Worm (Caenorhabditis elegans) whole organism, L4 larva: ENCODE measurements around the gene ZK1236.1.

Experiments
- F26F4.8 ChIP-seq: fragments of 200-800 bp; sonication (Bioruptor generic); conservative IDR thresholded peaks from 2 replicates; pipeline ENCODE4 v1.3.6; 2022; ENCODE audit warnings: missing genetic modification characterization, missing compliant biosample characterization
- F37D6.2 ChIP-seq: sonication (generic microtip); optimal IDR thresholded peaks from 2 replicates; lab custom pipeline; 2016; ENCODE audit warnings: mild to moderate bottlenecking, missing genetic modification characterization, missing compliant biosample characterization
- T20F7.1 ChIP-seq: fragments of 200-800 bp; sonication (Bioruptor generic); optimal IDR thresholded peaks from 2 replicates; lab custom pipeline; 2018; ENCODE audit warnings: mild to moderate bottlenecking, missing genetic modification characterization, missing compliant biosample characterization
- Y105C5A.15 ChIP-seq: fragments of 200-800 bp; sonication (Bioruptor generic); IDR thresholded peaks from 2 replicates; pipeline ENCODE4 v1.3.6; 2022; ENCODE audit warnings: missing genetic modification characterization, missing compliant biosample characterization
- Y48G9A.11 ChIP-seq: fragments of 200-800 bp; sonication (Bioruptor generic); IDR thresholded peaks from 2 replicates; pipeline ENCODE4 v1.3.6; 2022; ENCODE audit warnings: missing genetic modification reagents, missing genetic modification characterization, missing compliant biosample characterization
- ZK546.5 ChIP-seq, 2 experiments: sonication (generic microtip); optimal IDR thresholded peaks; 2 replicates each; lab custom pipeline; 2017; ENCODE audit warnings: missing biosample characterization in 2 of 2, missing genetic modification characterization in 2 of 2
- aha-1 ChIP-seq: fragments of 150-350 bp; peaks from one replicate; lab custom pipeline; 2014; ENCODE audit warnings: missing biosample characterization, missing genetic modification characterization
- ama-1 ChIP-seq: fragments of 150-350 bp; optimal IDR thresholded peaks from 2 replicates; lab custom pipeline; 2014; ENCODE audit warnings: inconsistent platforms, mixed read lengths
- attf-4 ChIP-seq: sonication (generic microtip); optimal IDR thresholded peaks from 3 replicates; lab custom pipeline; 2017; ENCODE audit warnings: missing biosample characterization, missing genetic modification characterization
- ceh-28 ChIP-seq: fragments of 150-350 bp; optimal IDR thresholded peaks from 2 replicates; lab custom pipeline; 2014; ENCODE audit warnings: missing biosample characterization, missing genetic modification reagents, missing genetic modification characterization
- ceh-44 ChIP-seq: fragments of 200-800 bp; sonication (Bioruptor generic); IDR thresholded peaks from 2 replicates; pipeline ENCODE4 v1.3.6; 2022; ENCODE audit warnings: missing genetic modification reagents, missing genetic modification characterization, missing compliant biosample characterization
- ceh-82 ChIP-seq: sonication (generic microtip); optimal IDR thresholded peaks from 2 replicates; lab custom pipeline; 2017; ENCODE audit warnings: missing biosample characterization, missing genetic modification characterization
- ces-1 ChIP-seq: fragments of 150-350 bp; sonication (generic microtip); optimal IDR thresholded peaks from 4 replicates; lab custom pipeline; 2014; ENCODE audit warnings: missing biosample characterization, missing genetic modification reagents, missing genetic modification characterization
- cey-2 ChIP-seq: sonication (generic microtip); optimal IDR thresholded peaks from 3 replicates; lab custom pipeline; 2017; ENCODE audit warnings: missing genetic modification characterization, mild to moderate bottlenecking, missing compliant biosample characterization, antibody characterized with exemption, borderline replicate concordance; ENCODE audit not compliant: insufficient read depth
- daf-19 ChIP-seq: fragments of 200-800 bp; sonication (Bioruptor generic); conservative IDR thresholded peaks from 2 replicates; pipeline ENCODE4 v1.3.6; 2022; ENCODE audit warnings: missing genetic modification characterization, missing compliant biosample characterization
- daf-8 ChIP-seq: fragments of 200-800 bp; sonication (Bioruptor generic); IDR thresholded peaks from 2 replicates; pipeline ENCODE4 v1.3.6; 2022; ENCODE audit warnings: missing genetic modification characterization, missing compliant biosample characterization
- dmd-6 ChIP-seq: fragments of 200-800 bp; sonication (Bioruptor generic); IDR thresholded peaks from 2 replicates; pipeline ENCODE4 v1.3.6; 2022; ENCODE audit warnings: missing genetic modification reagents, missing genetic modification characterization, missing compliant biosample characterization
- duxl-1 ChIP-seq: sonication (generic microtip); optimal IDR thresholded peaks from 2 replicates; lab custom pipeline; 2016; ENCODE audit warnings: mild to moderate bottlenecking, missing genetic modification characterization, moderate library complexity, missing compliant biosample characterization; ENCODE audit not compliant: poor library complexity
- egl-27 ChIP-seq: sonication (generic microtip); optimal IDR thresholded peaks from 3 replicates; lab custom pipeline; 2017; ENCODE audit warnings: missing biosample characterization, missing genetic modification reagents, missing genetic modification characterization
- fos-1 ChIP-seq: fragments of 150-350 bp; optimal IDR thresholded peaks from 2 replicates; lab custom pipeline; 2014; ENCODE audit warnings: missing biosample characterization, missing genetic modification characterization
- hlh-11 ChIP-seq: fragments of 200-800 bp; sonication (Bioruptor generic); optimal IDR thresholded peaks from 2 replicates; lab custom pipeline; 2018; ENCODE audit warnings: mild to moderate bottlenecking, missing genetic modification characterization, missing compliant biosample characterization
- hlh-30 ChIP-seq: sonication (generic microtip); optimal IDR thresholded peaks from 2 replicates; lab custom pipeline; 2017; ENCODE audit warnings: antibody characterized with exemption, mild to moderate bottlenecking, missing genetic modification characterization, missing compliant biosample characterization; ENCODE audit not compliant: insufficient read depth
- lim-7 ChIP-seq: fragments of 200-800 bp; sonication (Bioruptor generic); IDR thresholded peaks from 2 replicates; pipeline ENCODE4 v1.3.6; 2022; ENCODE audit warnings: missing genetic modification characterization, missing compliant biosample characterization
- lin-1 ChIP-seq: fragments of 200-800 bp; sonication (Bioruptor generic); IDR thresholded peaks from 2 replicates; pipeline ENCODE4 v1.3.6; 2022; ENCODE audit warnings: missing genetic modification reagents, missing genetic modification characterization, missing compliant biosample characterization
- lin-15B ChIP-seq: fragments of 150-350 bp; sonication (generic microtip); optimal IDR thresholded peaks from 3 replicates; lab custom pipeline; 2014; ENCODE audit warnings: missing biosample characterization, missing genetic modification characterization
- lin-38 ChIP-seq: fragments of 200-800 bp; sonication (Bioruptor generic); IDR thresholded peaks from 2 replicates; pipeline ENCODE4 v1.3.6; 2022; ENCODE audit warnings: missing genetic modification reagents, missing genetic modification characterization, missing compliant biosample characterization
- lin-39 ChIP-seq: fragments of 150-350 bp; optimal IDR thresholded peaks from 2 replicates; lab custom pipeline; 2014; ENCODE audit warnings: missing biosample characterization, missing genetic modification reagents, missing genetic modification characterization
- lir-3 ChIP-seq: sonication (generic microtip); optimal IDR thresholded peaks from 2 replicates; lab custom pipeline; 2016; ENCODE audit warnings: mild to moderate bottlenecking, missing genetic modification characterization, missing compliant biosample characterization
- lsy-2 ChIP-seq, 2 experiments: fragments of 150-350 bp in 1 of 2; sonication (generic microtip) in 1 of 2; optimal IDR thresholded peaks; 2 replicates each; lab custom pipeline; 2014 to 2017; ENCODE audit warnings: missing biosample characterization in 2 of 2, missing genetic modification characterization in 2 of 2
- mdt-29 ChIP-seq: fragments of 200-800 bp; sonication (Bioruptor generic); IDR thresholded peaks from 2 replicates; pipeline ENCODE4 v1.3.6; 2022; ENCODE audit warnings: missing genetic modification reagents, missing genetic modification characterization, missing compliant biosample characterization
- mes-2 ChIP-seq: sonication (generic microtip); optimal IDR thresholded peaks from 2 replicates; lab custom pipeline; 2016; ENCODE audit warnings: missing genotype, mild to moderate bottlenecking, missing genetic modification characterization, missing compliant biosample characterization; ENCODE audit not compliant: poor library complexity, severe bottlenecking
- nhr-10 ChIP-seq: fragments of 150-350 bp; optimal IDR thresholded peaks from 2 replicates; lab custom pipeline; 2014; ENCODE audit warnings: missing biosample characterization, missing genetic modification characterization
- nhr-11 ChIP-seq: fragments of 150-350 bp; optimal IDR thresholded peaks from 2 replicates; lab custom pipeline; 2014; ENCODE audit warnings: missing biosample characterization, missing genetic modification characterization
- nhr-237 ChIP-seq: sonication (generic microtip); optimal IDR thresholded peaks from 2 replicates; lab custom pipeline; 2017; ENCODE audit warnings: missing biosample characterization, missing genetic modification characterization
- nhr-28 ChIP-seq: fragments of 150-350 bp; optimal IDR thresholded peaks from 2 replicates; lab custom pipeline; 2014; ENCODE audit warnings: missing biosample characterization, missing genetic modification characterization
- nhr-42 ChIP-seq: fragments of 200-800 bp; sonication (Bioruptor generic); IDR thresholded peaks from 2 replicates; pipeline ENCODE4 v1.3.6; 2022; ENCODE audit warnings: missing genetic modification characterization, missing compliant biosample characterization
- pha-4 ChIP-seq, 2 experiments: fragments of 150-350 bp in 1 of 2; fragments of 200-800 bp in 1 of 2; sonication (Bioruptor generic) in 1 of 2; IDR thresholded peaks in 1 of 2; optimal IDR thresholded peaks in 1 of 2; 2 replicates each; pipeline versions ENCODE4 v1.3.6 to Lab custom; 2014 to 2022; ENCODE audit warnings: missing genetic modification characterization in 2 of 2, missing genetic modification reagents in 2 of 2, missing biosample characterization in 1 of 2, missing compliant biosample characterization in 1 of 2
- php-3 ChIP-seq: fragments of 200-800 bp; sonication (Bioruptor generic); IDR thresholded peaks from 2 replicates; pipeline ENCODE4 v1.3.6; 2022; ENCODE audit warnings: missing genetic modification reagents, missing genetic modification characterization, missing compliant biosample characterization
- pqm-1 ChIP-seq: sonication (generic microtip); optimal IDR thresholded peaks from 2 replicates; lab custom pipeline; 2017; ENCODE audit warnings: missing biosample characterization, missing genetic modification characterization
- sdz-12 ChIP-seq: fragments of 200-800 bp; sonication (Bioruptor generic); optimal IDR thresholded peaks from 2 replicates; lab custom pipeline; 2018; ENCODE audit warnings: mild to moderate bottlenecking, missing genetic modification characterization, missing compliant biosample characterization
- snpc-4 ChIP-seq: fragments of 150-350 bp; optimal IDR thresholded peaks from 2 replicates; lab custom pipeline; 2014; ENCODE audit warnings: missing biosample characterization, missing genetic modification characterization
- unc-39 ChIP-seq: sonication (generic microtip); optimal IDR thresholded peaks from 2 replicates; lab custom pipeline; 2017; ENCODE audit warnings: missing biosample characterization, missing genetic modification characterization
- unc-62 ChIP-seq, 3 experiments: fragments of 150-350 bp in 1 of 3; sonication (generic microtip); optimal IDR thresholded peaks in 2 of 3; peaks in 1 of 3; 1 replicate in 1 of 3; 2 replicates in 2 of 3; lab custom pipeline; 2014 to 2017; ENCODE audit warnings: missing biosample characterization in 3 of 3, missing genetic modification characterization in 3 of 3, missing genetic modification reagents in 3 of 3, missing genotype in 1 of 3
- zag-1 ChIP-seq: fragments of 150-350 bp; optimal IDR thresholded peaks from 2 replicates; lab custom pipeline; 2014; ENCODE audit warnings: missing biosample characterization, missing genetic modification characterization
- zip-2 ChIP-seq: fragments of 150-350 bp; optimal IDR thresholded peaks from 2 replicates; lab custom pipeline; 2014; ENCODE audit warnings: missing biosample characterization, missing genetic modification characterization
- ztf-11 ChIP-seq: fragments of 150-350 bp; optimal IDR thresholded peaks from 2 replicates; lab custom pipeline; 2014; ENCODE audit warnings: missing biosample characterization, missing genetic modification characterization

ZK1236.1 gene

ce11 chrIII:8409166-8409565 is 19.9 kb upstream of the ZK1236.1 start, which contains the start of gene ZK353.9:
Gene ZK353.9 (plus strand): TSS chrIII:8409496.
- TF ChIP-seq duxl-1 (tag; lab: Kevin White, UChicago) = no peak
- TF ChIP-seq hlh-30 = no peak
- TF ChIP-seq ceh-44 = no peak
- peak; percentile 52 for TF ChIP-seq ama-1 (lab: Kevin White, UChicago)
- no peak for TF ChIP-seq mdt-29 (GFP tag; lab: Robert Waterston, UW)
- no peak for TF ChIP-seq nhr-28 (tag; lab: Kevin White, UChicago)
- no peak for TF ChIP-seq ces-1 (GFP tag; lab: Kevin White, UChicago)
- TF ChIP-seq ceh-28 (tag; lab: Kevin White, UChicago) = no peak
- peak; percentile 80 for TF ChIP-seq aha-1 (tag; lab: Kevin White, UChicago)
- peak in 1 of 2 experiments; percentile 81 for TF ChIP-seq unc-62 (GFP tag; optimal IDR thresholded peaks at IDR 0.05 in 1 of 2; lab: Kevin White, UChicago)
- TF ChIP-seq unc-62 (tag; optimal IDR thresholded peaks at IDR 0.05; lab: Kevin White, UChicago) = no peak
- TF ChIP-seq nhr-10 (tag; lab: Kevin White, UChicago) = no peak
- TF ChIP-seq hlh-11 (tag; lab: Kevin White, UChicago) = no peak
- no peak for TF ChIP-seq F26F4.8 (GFP tag; lab: Robert Waterston, UW)
- TF ChIP-seq, all 104 proteins: peak for 3

- peak; percentile 53 for TF ChIP-seq aha-1 (tag; lab: Kevin White, UChicago)
- TF ChIP-seq T20F7.1 (GFP tag; lab: Kevin White, UChicago) = no peak
- TF ChIP-seq ceh-44 = no peak
- no peak for TF ChIP-seq nhr-28 (tag; lab: Kevin White, UChicago)
- no peak for TF ChIP-seq nhr-237 (tag; lab: Kevin White, UChicago)
- peak; percentile 44; the same call in 1 of the 2 replicates for TF ChIP-seq dmd-6 (GFP tag; lab: Robert Waterston, UW)
- TF ChIP-seq unc-62 (GFP tag; optimal IDR thresholded peaks at IDR 0.05 in 1 of 2; lab: Kevin White, UChicago) = peak in 1 of 2 experiments; percentile 69
- TF ChIP-seq unc-62 (tag; optimal IDR thresholded peaks at IDR 0.05; lab: Kevin White, UChicago) = no peak
- TF ChIP-seq lsy-2 (tag; optimal IDR thresholded peaks at IDR 0.05; lab: Kevin White, UChicago) = no peak
Observed at ce11 chrIII:8410747-8411146, 18.4 kb upstream of the ZK1236.1 start.

ce11 chrIII:8411976-8412375 is 17.1 kb upstream of the ZK1236.1 start:
- no peak for TF ChIP-seq egl-27 (tag; lab: Kevin White, UChicago)
- TF ChIP-seq lin-15B (tag; lab: Kevin White, UChicago) = no peak
- TF ChIP-seq unc-39 (tag; lab: Kevin White, UChicago) = no peak
- no peak for TF ChIP-seq ces-1 (GFP tag; lab: Kevin White, UChicago)
- no peak for TF ChIP-seq daf-8 (GFP tag; lab: Robert Waterston, UW)
- no peak for TF ChIP-seq Y48G9A.11
- no peak for TF ChIP-seq zip-2 (tag; lab: Kevin White, UChicago)
- TF ChIP-seq ama-1 (lab: Kevin White, UChicago) = peak; percentile 28
- peak; percentile 61 for TF ChIP-seq pqm-1 (tag; lab: Kevin White, UChicago)
- no peak for TF ChIP-seq daf-19 (GFP tag; lab: Robert Waterston, UW)
- TF ChIP-seq snpc-4 (tag; lab: Kevin White, UChicago) = no peak
- no peak for TF ChIP-seq fos-1
- 0 out of 2 replicates have a peak, but pooled peaks have one; percentile 35 for TF ChIP-seq lin-1 (GFP tag; lab: Robert Waterston, UW)
- TF ChIP-seq lir-3 (tag; lab: Kevin White, UChicago) = no peak
- TF ChIP-seq ceh-82 (tag; lab: Kevin White, UChicago) = no peak
- no peak for TF ChIP-seq attf-4 (tag; lab: Kevin White, UChicago)
- no peak for TF ChIP-seq nhr-10 (tag; lab: Kevin White, UChicago)
- TF ChIP-seq php-3 (GFP tag; lab: Robert Waterston, UW) = 0 out of 2 replicates have a peak, but pooled peaks have one; percentile 22
- TF ChIP-seq ztf-11 (tag; lab: Kevin White, UChicago) = no peak
- TF ChIP-seq nhr-42 (GFP tag; lab: Robert Waterston, UW) = no peak
- TF ChIP-seq lin-38 (GFP tag; lab: Robert Waterston, UW) = peak; percentile 43
- peak; percentile 65 for TF ChIP-seq pha-4 (GFP tag; IDR thresholded peaks at IDR 0.05; lab: Robert Waterston, UW)
- TF ChIP-seq pha-4 (tag; optimal IDR thresholded peaks at IDR 0.05; lab: Kevin White, UChicago) = peak; percentile 94
- no peak for TF ChIP-seq F37D6.2 (tag; lab: Kevin White, UChicago)
- TF ChIP-seq nhr-11 (tag; lab: Kevin White, UChicago) = no peak
- TF ChIP-seq mes-2 (tag; lab: Kevin White, UChicago) = peak; percentile 74
- no peak for TF ChIP-seq sdz-12 (GFP tag; lab: Kevin White, UChicago)
- no peak for TF ChIP-seq cey-2 (tag; lab: Kevin White, UChicago)
- TF ChIP-seq ZK546.5 (tag; optimal IDR thresholded peaks at IDR 0.05; lab: Kevin White, UChicago) = no peak
- no peak; the same call in 1 of the 2 replicates for TF ChIP-seq lim-7
- no peak for TF ChIP-seq Y105C5A.15 (GFP tag; lab: Robert Waterston, UW)
- no peak for TF ChIP-seq zag-1 (tag; lab: Kevin White, UChicago)
- TF ChIP-seq lin-39 (tag; lab: Kevin White, UChicago) = no peak
